Worm (Caenorhabditis elegans) whole organism, late embryonic: ENCODE results near the gene F35H8.12.

Experiments used
- C08G9.2 ChIP-seq: sonication (generic microtip); optimal IDR thresholded peaks from 2 replicates; lab custom pipeline; 2016; ENCODE audit warnings: mild to moderate bottlenecking, missing genetic modification characterization, moderate library complexity, missing compliant biosample characterization
- K09A11.1 ChIP-seq: sonication (generic microtip); optimal IDR thresholded peaks from 2 replicates; lab custom pipeline; 2017; ENCODE audit warnings: antibody characterized with exemption, mild to moderate bottlenecking, missing genetic modification characterization, missing compliant biosample characterization; ENCODE audit not compliant: insufficient read depth
- T23F11.4 ChIP-seq: fragments of 200-800 bp; sonication (Bioruptor generic); optimal IDR thresholded peaks from 2 replicates; lab custom pipeline; 2018; ENCODE audit warnings: mild to moderate bottlenecking, missing genetic modification characterization, missing compliant biosample characterization
- ahr-1 ChIP-seq: sonication (generic microtip); optimal IDR thresholded peaks from 2 replicates; lab custom pipeline; 2016; ENCODE audit warnings: missing genetic modification characterization, missing compliant biosample characterization
- ceh-14 ChIP-seq: sonication (generic microtip); optimal IDR thresholded peaks from 2 replicates; lab custom pipeline; 2016; ENCODE audit warnings: missing genotype, missing genetic modification characterization, missing compliant biosample characterization
- ceh-19 ChIP-seq: fragments of 200-800 bp; sonication (Bioruptor generic); optimal IDR thresholded peaks from 2 replicates; lab custom pipeline; 2018; ENCODE audit warnings: mild to moderate bottlenecking, missing genetic modification characterization, missing compliant biosample characterization
- ceh-2 ChIP-seq: sonication (generic microtip); optimal IDR thresholded peaks from 2 replicates; lab custom pipeline; 2016; ENCODE audit warnings: missing genotype, missing genetic modification characterization, missing compliant biosample characterization
- ceh-24 ChIP-seq: sonication (generic microtip); optimal IDR thresholded peaks from 2 replicates; lab custom pipeline; 2016; ENCODE audit warnings: mild to moderate bottlenecking, missing genetic modification characterization, missing compliant biosample characterization
- ceh-45 ChIP-seq: fragments of 200-800 bp; sonication (Bioruptor generic); IDR thresholded peaks from 2 replicates; pipeline ENCODE4 v1.3.6; 2022; ENCODE audit warnings: missing genetic modification reagents, missing genetic modification characterization, missing compliant biosample characterization
- ceh-48 ChIP-seq: sonication (generic microtip); optimal IDR thresholded peaks from 2 replicates; lab custom pipeline; 2016; ENCODE audit warnings: missing genetic modification characterization, inconsistent platforms, missing compliant biosample characterization
- ceh-9 ChIP-seq: sonication (generic microtip); optimal IDR thresholded peaks from 2 replicates; lab custom pipeline; 2016; ENCODE audit warnings: mild to moderate bottlenecking, missing genetic modification characterization, inconsistent platforms, missing compliant biosample characterization
- che-1 ChIP-seq: sonication (generic microtip); optimal IDR thresholded peaks from 2 replicates; lab custom pipeline; 2016; ENCODE audit warnings: mild to moderate bottlenecking, missing genetic modification characterization, missing compliant biosample characterization
- dmd-4 ChIP-seq: sonication (generic microtip); optimal IDR thresholded peaks from 2 replicates; lab custom pipeline; 2016; ENCODE audit warnings: borderline replicate concordance, missing genetic modification characterization, missing compliant biosample characterization
- elt-2 ChIP-seq: sonication (generic microtip); optimal IDR thresholded peaks from 2 replicates; lab custom pipeline; 2016; ENCODE audit warnings: missing genetic modification reagents, missing genetic modification characterization, missing compliant biosample characterization
- fax-1 ChIP-seq: sonication (generic microtip); optimal IDR thresholded peaks from 2 replicates; lab custom pipeline; 2016; ENCODE audit warnings: missing genotype, missing genetic modification characterization, missing compliant biosample characterization
- fkh-10 ChIP-seq: fragments of 150-350 bp; optimal IDR thresholded peaks from 2 replicates; lab custom pipeline; 2014; ENCODE audit warnings: missing biosample characterization, missing genetic modification reagents, missing genetic modification characterization
- fkh-6 ChIP-seq: sonication (generic microtip); optimal IDR thresholded peaks from 2 replicates; lab custom pipeline; 2016; ENCODE audit warnings: missing genetic modification characterization, missing compliant biosample characterization
- hlh-13 ChIP-seq: fragments of 200-800 bp; sonication (Bioruptor generic); optimal IDR thresholded peaks from 2 replicates; lab custom pipeline; 2018; ENCODE audit warnings: mild to moderate bottlenecking, missing genetic modification characterization, missing compliant biosample characterization
- hlh-15 ChIP-seq: sonication (generic microtip); optimal IDR thresholded peaks from 2 replicates; lab custom pipeline; 2016; ENCODE audit warnings: missing genetic modification characterization, missing compliant biosample characterization
- hlh-30 ChIP-seq: sonication (generic microtip); optimal IDR thresholded peaks from 2 replicates; lab custom pipeline; 2017; ENCODE audit warnings: antibody characterized with exemption, missing genetic modification characterization, missing compliant biosample characterization; ENCODE audit not compliant: insufficient read depth
- hlh-8 ChIP-seq: sonication (generic microtip); optimal IDR thresholded peaks from 2 replicates; lab custom pipeline; 2016; ENCODE audit warnings: missing genotype, missing genetic modification characterization, missing compliant biosample characterization
- lin-11 ChIP-seq: fragments of 200-800 bp; sonication (Bioruptor generic); optimal IDR thresholded peaks from 2 replicates; lab custom pipeline; 2018; ENCODE audit warnings: mild to moderate bottlenecking, missing genetic modification characterization, missing compliant biosample characterization
- madf-2 ChIP-seq: sonication (generic microtip); optimal IDR thresholded peaks from 2 replicates; lab custom pipeline; 2017; ENCODE audit warnings: missing genetic modification characterization, missing compliant biosample characterization
- mec-3 ChIP-seq: sonication (generic microtip); optimal IDR thresholded peaks from 2 replicates; lab custom pipeline; 2016; ENCODE audit warnings: borderline replicate concordance, missing genetic modification characterization, missing compliant biosample characterization
- nfya-1 ChIP-seq: sonication (generic microtip); optimal IDR thresholded peaks from 2 replicates; lab custom pipeline; 2017; ENCODE audit warnings: missing genetic modification characterization, mild to moderate bottlenecking, missing compliant biosample characterization, antibody characterized with exemption, moderate library complexity
- nhr-232 ChIP-seq: sonication (generic microtip); optimal IDR thresholded peaks from 2 replicates; lab custom pipeline; 2016; ENCODE audit warnings: missing genetic modification characterization, missing compliant biosample characterization
- npax-4 ChIP-seq: sonication (generic microtip); optimal IDR thresholded peaks from 2 replicates; lab custom pipeline; 2016; ENCODE audit warnings: missing genetic modification characterization, missing compliant biosample characterization
- pag-3 ChIP-seq: sonication (generic microtip); optimal IDR thresholded peaks from 2 replicates; lab custom pipeline; 2016; ENCODE audit warnings: missing compliant biosample characterization, missing genetic modification characterization, borderline replicate concordance
- pat-9 ChIP-seq: fragments of 200-800 bp; sonication (Bioruptor generic); optimal IDR thresholded peaks from 2 replicates; lab custom pipeline; 2018; ENCODE audit warnings: mild to moderate bottlenecking, missing genetic modification characterization, moderate library complexity, missing compliant biosample characterization
- pha-2 ChIP-seq: sonication (generic microtip); optimal IDR thresholded peaks from 2 replicates; lab custom pipeline; 2017; ENCODE audit warnings: mild to moderate bottlenecking, missing genetic modification characterization, missing compliant biosample characterization
- pros-1 ChIP-seq: fragments of 150-350 bp; optimal IDR thresholded peaks from 2 replicates; lab custom pipeline; 2014; ENCODE audit warnings: missing biosample characterization, missing genetic modification reagents, missing genetic modification characterization
- ref-2 ChIP-seq: sonication (generic microtip); optimal IDR thresholded peaks from 2 replicates; lab custom pipeline; 2016; ENCODE audit warnings: missing genetic modification characterization, missing compliant biosample characterization
- rnt-1 ChIP-seq: sonication (generic microtip); optimal IDR thresholded peaks from 2 replicates; lab custom pipeline; 2016; ENCODE audit warnings: missing genetic modification characterization, missing compliant biosample characterization
- sox-2 ChIP-seq: fragments of 200-800 bp; sonication (Bioruptor generic); IDR thresholded peaks from 2 replicates; pipeline ENCODE4 v1.3.6; 2022; ENCODE audit warnings: missing genetic modification reagents, missing genetic modification characterization, missing compliant biosample characterization
- syd-9 ChIP-seq: sonication (generic microtip); optimal IDR thresholded peaks from 2 replicates; lab custom pipeline; 2016; ENCODE audit warnings: mild to moderate bottlenecking, missing genetic modification characterization, moderate library complexity, missing compliant biosample characterization
- tbx-7 ChIP-seq: sonication (generic microtip); optimal IDR thresholded peaks from 2 replicates; lab custom pipeline; 2016; ENCODE audit warnings: missing genotype, missing genetic modification characterization, missing compliant biosample characterization
- ttx-3 ChIP-seq: sonication (generic microtip); optimal IDR thresholded peaks from 2 replicates; lab custom pipeline; 2016; ENCODE audit warnings: missing genetic modification reagents, missing genetic modification characterization, missing compliant biosample characterization
- unc-3 ChIP-seq, 2 experiments: fragments of 200-800 bp in 1 of 2; sonication (Bioruptor generic) in 1 of 2; sonication (generic microtip) in 1 of 2; conservative IDR thresholded peaks in 1 of 2; optimal IDR thresholded peaks in 1 of 2; 2 replicates each; pipeline versions ENCODE4 v1.3.6 to Lab custom; 2016 to 2022; ENCODE audit warnings: missing compliant biosample characterization in 2 of 2, missing genetic modification characterization in 2 of 2, missing genetic modification reagents in 1 of 2
- unc-42 ChIP-seq: sonication (generic microtip); optimal IDR thresholded peaks from 2 replicates; lab custom pipeline; 2016; ENCODE audit warnings: missing genotype, missing genetic modification characterization, missing compliant biosample characterization
- zip-5 ChIP-seq: sonication (generic microtip); optimal IDR thresholded peaks from 2 replicates; lab custom pipeline; 2016; ENCODE audit warnings: missing genetic modification characterization, missing compliant biosample characterization

The F35H8.12 gene

DNA sequence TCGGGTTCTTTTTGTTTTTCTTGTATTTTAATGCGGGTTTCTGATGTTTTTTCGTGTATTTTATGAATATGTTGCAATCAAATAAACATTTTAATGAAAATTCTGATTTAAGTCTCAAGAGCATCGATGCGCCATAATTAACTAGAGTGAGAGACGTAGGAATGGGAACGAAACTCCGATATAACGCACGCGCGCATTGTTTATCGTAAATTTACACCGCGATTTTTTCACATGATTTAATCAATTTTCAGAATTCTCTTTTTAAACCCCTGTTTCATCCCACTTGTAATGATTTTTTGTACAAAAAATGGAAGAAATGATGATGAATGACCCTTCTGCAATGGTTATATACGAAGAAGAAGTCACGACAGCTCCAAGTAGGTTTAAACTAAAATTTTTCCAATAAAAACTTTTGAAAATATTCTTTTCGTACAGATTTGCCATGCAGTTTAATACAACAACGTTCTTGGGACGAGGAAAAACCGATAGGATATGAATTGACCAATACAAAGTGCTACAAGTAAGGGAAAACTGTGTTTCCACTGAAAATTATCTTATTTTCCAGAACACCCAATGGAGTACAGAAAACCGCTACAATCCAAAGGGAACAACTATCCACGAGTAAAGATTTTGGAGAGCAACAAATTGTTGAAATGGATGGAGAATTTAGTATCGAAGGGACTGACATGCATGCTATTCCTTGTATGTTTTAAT is 6.0 kb downstream of the F35H8.12 start, which contains the start of gene zfp-2:
zfp-2 (plus strand) TSS at position 214 of the 714 bp plus-strand sequence.
- TF ChIP-seq unc-42 (peak; percentile 47), ttx-3 (no peak)

DNA sequence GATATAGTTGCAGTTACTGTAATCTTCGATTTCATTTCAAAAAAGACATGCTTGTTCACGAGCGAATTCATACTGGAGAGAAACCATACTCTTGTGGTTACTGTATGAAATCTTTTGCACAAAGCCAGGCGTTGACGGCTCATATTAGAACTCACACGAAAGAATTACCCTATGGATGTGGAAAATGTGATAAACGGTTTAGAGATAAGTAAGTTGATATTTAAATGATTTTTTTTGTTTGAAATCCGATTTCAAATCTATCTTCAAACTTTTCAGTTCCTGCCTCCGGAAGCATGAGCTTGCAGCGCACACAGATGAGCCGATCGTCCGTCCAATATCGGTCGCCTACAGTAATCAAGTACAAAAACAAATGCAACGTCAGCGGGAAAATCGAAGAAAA is 7.3 kb downstream of the F35H8.12 start:
- TF ChIP-seq ahr-1 (tag; lab: Kevin White, UChicago) (no peak), unc-3 (GFP tag; conservative IDR thresholded peaks at IDR 0.05; lab: Robert Waterston, UW) (no peak), unc-3 (tag; optimal IDR thresholded peaks at IDR 0.05; lab: Kevin White, UChicago) (no peak), pag-3 (tag; lab: Kevin White, UChicago) (no peak), ref-2 (tag; lab: Kevin White, UChicago) (no peak), C08G9.2 (tag; lab: Kevin White, UChicago) (no peak), elt-2 (no peak), ceh-45 (GFP tag; lab: Robert Waterston, UW) (no peak), hlh-15 (tag; lab: Kevin White, UChicago) (no peak), dmd-4 (tag; lab: Kevin White, UChicago) (no peak), fax-1 (tag; lab: Kevin White, UChicago) (no peak), pha-2 (tag; lab: Kevin White, UChicago) (no peak)

DNA sequence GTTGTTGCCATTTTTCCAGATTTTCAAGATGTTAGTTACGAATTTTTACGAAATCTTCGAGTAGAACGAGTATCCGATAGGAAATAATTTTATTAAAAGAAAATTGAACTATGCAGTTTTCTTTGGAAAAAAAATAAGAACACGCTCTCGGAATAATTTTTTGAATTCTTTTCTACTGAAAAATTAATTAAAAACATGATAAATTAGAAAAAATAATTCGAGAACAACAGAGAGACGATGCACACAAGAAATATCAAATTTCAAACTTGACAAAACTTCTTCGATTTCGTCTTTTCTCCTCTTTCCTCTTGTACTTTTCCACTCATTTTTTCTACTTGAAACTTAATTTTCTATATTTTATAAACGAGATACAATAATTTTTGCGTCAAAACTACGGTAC is 8.3 kb downstream of the F35H8.12 start, which contains the start of gene F35H8.4:
F35H8.4 (minus strand) TSS at position 101 of the 400 bp plus-strand sequence.
- TF ChIP-seq ceh-45 (GFP tag; lab: Robert Waterston, UW) (no peak), fkh-6 (tag; lab: Kevin White, UChicago) (no peak), C08G9.2 (tag; lab: Kevin White, UChicago) (no peak), npax-4 (tag; lab: Kevin White, UChicago) (no peak), zip-5 (tag; lab: Kevin White, UChicago) (no peak), syd-9 (tag; lab: Kevin White, UChicago) (no peak), sox-2 (GFP tag; lab: Robert Waterston, UW) (no peak), hlh-8 (no peak), tbx-7 (tag; lab: Kevin White, UChicago) (no peak), ceh-19 (GFP tag; lab: Kevin White, UChicago) (no peak), ceh-48 (tag; lab: Kevin White, UChicago) (no peak), ceh-14 (tag; lab: Kevin White, UChicago) (no peak), K09A11.1 (tag; lab: Kevin White, UChicago) (no peak)
- TF ChIP-seq, all 69 proteins: peak for 0

DNA sequence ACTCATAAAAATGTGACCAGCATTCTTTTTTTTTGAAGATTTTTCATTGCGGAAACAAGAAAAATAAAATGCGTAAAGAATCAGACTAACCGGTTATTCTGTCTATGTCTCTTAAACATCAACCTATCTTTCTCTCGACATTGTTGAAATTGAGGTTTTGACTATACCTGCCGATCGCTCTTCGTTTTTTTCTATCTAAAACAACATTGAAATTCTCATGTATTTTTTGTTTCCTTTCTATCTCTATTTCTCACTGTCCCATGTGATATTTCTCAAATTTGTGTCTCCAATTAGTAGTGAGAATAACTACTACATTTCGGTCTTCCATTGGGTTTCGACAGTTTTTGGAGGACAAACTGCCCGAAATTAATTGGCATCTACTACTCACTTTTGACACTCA is 9.3 kb downstream of the F35H8.12 start:
- TF ChIP-seq pat-9 (tag; lab: Kevin White, UChicago) = no peak

DNA sequence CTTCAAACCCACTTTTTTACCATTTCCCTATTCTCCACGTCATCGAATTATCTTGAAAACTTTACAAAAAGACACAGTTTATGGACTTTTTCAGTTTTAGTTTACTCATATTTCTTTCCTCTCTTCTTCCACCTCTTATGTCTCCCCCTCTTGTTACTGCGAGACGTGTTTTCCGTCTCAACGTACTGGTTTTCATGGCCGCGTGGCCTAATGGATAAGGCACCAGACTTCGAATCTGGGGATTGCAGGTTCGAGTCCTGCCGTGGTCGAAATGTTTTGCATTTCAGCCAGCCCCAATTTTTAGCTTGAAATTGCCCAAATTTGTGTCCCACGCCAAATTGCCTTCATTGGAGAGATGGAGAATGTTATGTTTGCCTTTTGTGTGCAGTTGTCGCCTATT is 14.4 kb downstream of the F35H8.12 start:
- peak; percentile 67 for TF ChIP-seq fax-1 (tag; lab: Kevin White, UChicago)
- TF ChIP-seq zip-5 (tag; lab: Kevin White, UChicago) = peak; percentile 65
- peak; percentile 75 for TF ChIP-seq pha-2 (tag; lab: Kevin White, UChicago)
- peak; percentile 53 for TF ChIP-seq nfya-1
- TF ChIP-seq fkh-6 (tag; lab: Kevin White, UChicago) = peak; percentile 88
- peak; percentile 63 for TF ChIP-seq rnt-1 (tag; lab: Kevin White, UChicago)
- TF ChIP-seq ceh-24 (tag; lab: Kevin White, UChicago) = peak; percentile 58
- peak; percentile 86 for TF ChIP-seq syd-9 (tag; lab: Kevin White, UChicago)
- peak; percentile 76 for TF ChIP-seq madf-2
- peak; percentile 75 for TF ChIP-seq lin-11 (tag; lab: Kevin White, UChicago)
- TF ChIP-seq ceh-9 = peak; percentile 74
- TF ChIP-seq che-1 (tag; lab: Kevin White, UChicago) = peak; percentile 89
- TF ChIP-seq nhr-232 = peak; percentile 89
- TF ChIP-seq pros-1 = no peak
- peak; percentile 39 for TF ChIP-seq hlh-30 (tag; lab: Kevin White, UChicago)
- peak; percentile 60 for TF ChIP-seq ceh-2 (tag; lab: Kevin White, UChicago)
- TF ChIP-seq T23F11.4 (GFP tag; lab: Kevin White, UChicago) = peak; percentile 80
- peak; percentile 67 for TF ChIP-seq ahr-1 (tag; lab: Kevin White, UChicago)
- TF ChIP-seq fkh-10 = no peak
- TF ChIP-seq C08G9.2 (tag; lab: Kevin White, UChicago) = peak; percentile 72
- TF ChIP-seq hlh-13 (GFP tag; lab: Kevin White, UChicago) = peak; percentile 73
- peak; percentile 91 for TF ChIP-seq elt-2
- peak; percentile 10 for TF ChIP-seq mec-3
- peak; percentile 89 for TF ChIP-seq ttx-3
- TF ChIP-seq hlh-15 (tag; lab: Kevin White, UChicago) = peak; percentile 77
- peak; percentile 49 for TF ChIP-seq hlh-8
